Worm (Caenorhabditis elegans) whole organism, L4/young adult: ENCODE results near the gene scl-7.

Experiments
- W03F9.2 ChIP-seq: fragments of 150-350 bp; optimal IDR thresholded peaks from 2 replicates; lab custom pipeline; 2014; ENCODE audit warnings: missing biosample characterization, missing genetic modification characterization
- dao-5 ChIP-seq: sonication (generic microtip); optimal IDR thresholded peaks from 2 replicates; lab custom pipeline; 2016; ENCODE audit warnings: missing genotype, missing genetic modification characterization, moderate library complexity, missing compliant biosample characterization
- him-1 ChIP-seq: sonication (generic microtip); optimal IDR thresholded peaks from 2 replicates; lab custom pipeline; 2016; ENCODE audit warnings: missing genotype, missing genetic modification reagents, missing genetic modification characterization, missing compliant biosample characterization

- no peak for TF ChIP-seq W03F9.2 (tag; lab: Kevin White, UChicago)
- TF ChIP-seq him-1 (tag; lab: Kevin White, UChicago) = no peak
- TF ChIP-seq dao-5 (tag; lab: Kevin White, UChicago) = no peak
These were observed 25.3 kb upstream of the scl-7 start for ce11 chrIV:13044980-13045379.
